Worm (Caenorhabditis elegans) whole organism, L4/young adult: ENCODE measurements around the gene F32H5.3.

ENCODE experiments used
- W03F9.2 ChIP-seq: fragments of 150-350 bp; optimal IDR thresholded peaks from 2 replicates; lab custom pipeline; 2014; ENCODE audit warnings: missing biosample characterization, missing genetic modification characterization
- dao-5 ChIP-seq: sonication (generic microtip); optimal IDR thresholded peaks from 2 replicates; lab custom pipeline; 2016; ENCODE audit warnings: missing genotype, missing genetic modification characterization, moderate library complexity, missing compliant biosample characterization
- him-1 ChIP-seq: sonication (generic microtip); optimal IDR thresholded peaks from 2 replicates; lab custom pipeline; 2016; ENCODE audit warnings: missing genotype, missing genetic modification reagents, missing genetic modification characterization, missing compliant biosample characterization

F32H5.3 gene

DNA sequence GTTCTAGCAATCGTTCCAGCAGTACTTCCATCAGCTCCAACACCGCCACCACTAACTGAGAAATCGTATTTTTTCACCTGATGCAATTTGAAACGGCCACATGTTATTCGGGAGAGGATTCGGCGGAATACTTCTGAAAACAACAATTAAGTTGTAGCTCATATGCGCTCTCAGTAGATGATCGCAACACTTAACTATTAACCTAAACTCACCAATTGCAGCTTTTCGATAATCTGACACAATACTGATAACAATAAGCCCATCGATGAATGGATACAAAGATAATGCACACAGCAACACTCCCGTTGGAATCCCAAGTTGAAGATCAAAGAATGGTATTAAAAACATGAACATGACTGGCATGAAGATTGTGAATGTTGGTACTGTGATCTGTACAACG, 21.1 kb upstream of the F32H5.3 start:
- TF ChIP-seq dao-5 (tag; lab: Kevin White, UChicago) = no peak
- TF ChIP-seq him-1 (tag; lab: Kevin White, UChicago) = no peak
- TF ChIP-seq W03F9.2 (tag; lab: Kevin White, UChicago) = no peak

DNA sequence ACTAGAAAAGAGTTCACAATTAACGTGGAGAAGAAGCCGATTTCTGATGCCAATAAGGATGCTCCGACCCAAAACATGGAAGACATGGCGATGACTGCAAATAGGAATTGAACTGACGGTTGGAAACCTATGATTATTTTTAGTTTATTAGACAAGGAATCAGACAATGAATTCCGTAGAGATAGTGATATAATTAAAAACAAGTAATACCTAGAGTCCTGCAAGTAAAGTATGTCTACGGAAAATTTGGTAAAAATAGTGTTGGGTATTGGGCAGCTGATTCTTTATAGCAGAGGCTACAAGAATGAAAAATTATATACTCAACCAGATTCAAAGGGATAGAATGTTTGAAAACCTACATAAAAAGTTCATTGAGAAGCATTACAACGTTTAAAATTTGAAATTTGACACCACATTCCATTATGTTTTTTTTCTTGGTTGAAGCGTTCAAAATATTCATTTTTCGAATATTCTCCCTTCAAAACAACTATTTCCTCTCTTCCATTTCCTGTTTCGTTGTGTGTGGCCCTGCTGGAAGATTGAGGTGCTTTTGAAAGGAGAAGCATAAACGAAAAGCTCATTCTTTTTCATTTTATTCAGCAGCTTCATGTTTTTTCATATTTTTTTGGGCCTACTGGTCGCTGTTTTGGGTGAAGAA, 19.4 kb upstream of the F32H5.3 start, which contains the start of the genes str-4 and lgc-48:
str-4 (minus strand) TSS at position 101 of the 658 bp plus-strand sequence.
lgc-48 (plus strand) TSS at position 608 of the 658 bp plus-strand sequence.
- TF ChIP-seq W03F9.2 (tag; lab: Kevin White, UChicago) (no peak), him-1 (tag; lab: Kevin White, UChicago) (no peak)

DNA sequence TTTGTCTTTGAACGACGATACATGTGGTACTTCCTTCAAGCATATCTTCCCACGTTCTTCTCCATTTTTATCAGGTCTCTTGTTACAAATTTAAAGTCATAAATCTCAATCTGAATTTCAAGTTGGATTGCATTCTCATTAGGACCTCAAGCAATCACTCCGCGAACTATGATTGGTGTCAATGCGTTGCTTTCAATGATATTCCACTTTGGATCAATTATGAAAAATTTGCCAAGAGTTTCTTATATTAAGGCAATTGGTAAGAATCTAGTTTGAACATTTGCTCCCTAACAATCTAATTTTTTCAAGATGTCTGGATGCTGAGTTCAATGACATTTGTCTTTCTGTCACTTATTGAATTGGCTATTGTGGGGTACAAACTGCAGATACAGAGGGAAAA, 16.9 kb upstream of the F32H5.3 start:
- TF ChIP-seq dao-5 (tag; lab: Kevin White, UChicago) (no peak), him-1 (tag; lab: Kevin White, UChicago) (no peak), W03F9.2 (tag; lab: Kevin White, UChicago) (no peak)

DNA sequence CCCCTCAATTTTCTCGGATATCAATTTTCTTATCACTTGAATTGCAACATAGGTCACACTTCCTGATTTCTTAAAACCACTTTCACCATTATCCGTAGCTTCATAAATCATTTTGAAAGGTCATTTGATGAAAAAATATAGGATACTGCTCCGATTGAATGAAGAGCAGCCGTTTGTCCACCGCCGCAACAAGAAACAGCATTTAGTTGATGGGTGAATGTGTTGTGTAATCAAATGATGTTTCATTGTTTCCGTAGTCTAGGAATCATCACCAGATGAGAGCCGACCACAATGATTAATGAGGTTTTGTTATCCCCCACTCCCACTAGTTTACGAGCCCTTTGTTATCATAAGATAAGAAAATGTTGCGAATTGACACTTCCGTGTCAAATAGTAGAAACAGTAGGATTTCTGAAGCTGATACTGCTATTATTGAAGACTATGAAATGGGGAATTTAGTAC, 13.2 kb upstream of the F32H5.3 start, which contains the start of gene twk-43:
twk-43 (plus strand) TSS at position 412 of the 462 bp plus-strand sequence.
- TF ChIP-seq him-1 (tag; lab: Kevin White, UChicago) (no peak), dao-5 (tag; lab: Kevin White, UChicago) (no peak), W03F9.2 (tag; lab: Kevin White, UChicago) (no peak)

DNA sequence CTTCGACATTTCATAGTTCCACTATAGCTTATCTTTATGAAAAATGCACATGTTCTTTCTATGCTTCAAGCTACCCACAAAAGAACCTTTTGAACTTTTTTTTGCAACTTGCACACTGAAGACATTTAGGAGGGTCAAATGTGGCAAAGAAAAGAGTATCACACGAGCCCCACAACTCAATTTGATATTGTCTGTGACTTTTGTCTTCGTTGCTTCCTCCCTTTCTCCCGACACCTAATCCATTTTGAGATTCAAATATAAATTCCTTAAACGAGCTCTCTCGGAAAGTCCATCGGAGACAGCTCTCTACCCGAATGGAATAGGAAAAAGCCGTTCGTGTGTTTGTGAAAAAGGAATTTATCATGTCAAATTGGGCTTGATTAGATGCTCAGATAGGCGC, 8.8 kb upstream of the F32H5.3 start:
- no peak for TF ChIP-seq W03F9.2 (tag; lab: Kevin White, UChicago)
- TF ChIP-seq dao-5 (tag; lab: Kevin White, UChicago) = no peak
- no peak for TF ChIP-seq him-1 (tag; lab: Kevin White, UChicago)

DNA sequence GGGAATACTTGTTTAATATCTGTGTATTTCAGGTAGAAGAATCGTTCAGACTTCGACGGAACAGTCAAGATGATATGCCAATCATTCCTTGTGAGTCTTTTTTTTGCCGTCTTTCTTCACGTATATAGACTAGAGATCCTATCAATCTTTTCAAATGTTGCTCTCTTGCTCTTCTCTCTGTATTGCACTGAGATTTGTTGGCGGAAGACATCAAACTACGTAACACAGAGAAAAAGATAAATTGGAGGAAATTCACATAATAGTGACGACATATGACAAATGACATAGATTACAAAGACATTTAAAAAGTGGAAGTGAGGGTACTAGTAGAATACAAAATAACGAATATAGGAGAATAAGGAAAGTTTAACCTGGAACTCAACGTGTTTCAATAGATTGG, 7.4 kb upstream of the F32H5.3 start:
- TF ChIP-seq him-1 (tag; lab: Kevin White, UChicago) = no peak
- no peak for TF ChIP-seq W03F9.2 (tag; lab: Kevin White, UChicago)
- TF ChIP-seq dao-5 (tag; lab: Kevin White, UChicago) = no peak

DNA sequence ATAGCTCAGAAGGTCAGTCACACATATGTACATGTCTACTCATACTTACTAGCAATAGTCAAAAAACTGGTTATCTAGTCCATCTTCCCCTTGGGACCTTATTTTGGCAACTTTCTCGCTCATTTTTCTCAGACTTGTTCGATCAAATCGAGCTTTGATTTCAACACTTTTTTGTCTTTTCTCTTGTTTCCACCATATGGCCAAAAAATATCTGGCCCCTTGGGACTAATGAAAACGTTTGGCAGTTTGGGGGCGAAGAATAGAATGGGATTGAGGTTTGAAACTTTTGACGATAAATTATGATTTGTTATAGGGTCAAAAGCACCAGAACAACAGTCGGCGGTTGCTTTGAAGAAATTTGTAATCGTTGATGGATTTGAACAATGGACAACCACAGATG, 6.7 kb upstream of the F32H5.3 start:
- no peak for TF ChIP-seq him-1 (tag; lab: Kevin White, UChicago)
- TF ChIP-seq W03F9.2 (tag; lab: Kevin White, UChicago) = no peak
- no peak for TF ChIP-seq dao-5 (tag; lab: Kevin White, UChicago)

DNA sequence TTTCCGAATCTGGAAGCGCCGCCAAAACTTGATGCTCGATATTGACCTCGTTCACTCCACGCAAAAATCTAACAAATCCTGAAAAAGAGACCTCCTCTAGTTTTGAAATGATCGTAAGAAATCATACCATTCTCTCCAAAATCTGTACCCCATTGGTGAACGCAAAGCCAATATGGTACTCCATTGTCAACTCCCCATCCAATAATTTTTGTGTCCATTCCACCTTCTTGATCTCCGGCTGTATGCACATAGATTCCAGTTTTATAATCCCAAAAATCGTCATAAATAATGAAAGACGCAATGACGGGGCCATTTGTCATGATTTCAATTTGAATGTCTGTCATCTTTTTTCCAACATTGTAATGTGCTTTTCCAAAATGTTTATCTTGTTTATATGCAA, 2.9 kb upstream of the F32H5.3 start:
- TF ChIP-seq dao-5 (tag; lab: Kevin White, UChicago) = no peak
- TF ChIP-seq W03F9.2 (tag; lab: Kevin White, UChicago) = no peak

DNA sequence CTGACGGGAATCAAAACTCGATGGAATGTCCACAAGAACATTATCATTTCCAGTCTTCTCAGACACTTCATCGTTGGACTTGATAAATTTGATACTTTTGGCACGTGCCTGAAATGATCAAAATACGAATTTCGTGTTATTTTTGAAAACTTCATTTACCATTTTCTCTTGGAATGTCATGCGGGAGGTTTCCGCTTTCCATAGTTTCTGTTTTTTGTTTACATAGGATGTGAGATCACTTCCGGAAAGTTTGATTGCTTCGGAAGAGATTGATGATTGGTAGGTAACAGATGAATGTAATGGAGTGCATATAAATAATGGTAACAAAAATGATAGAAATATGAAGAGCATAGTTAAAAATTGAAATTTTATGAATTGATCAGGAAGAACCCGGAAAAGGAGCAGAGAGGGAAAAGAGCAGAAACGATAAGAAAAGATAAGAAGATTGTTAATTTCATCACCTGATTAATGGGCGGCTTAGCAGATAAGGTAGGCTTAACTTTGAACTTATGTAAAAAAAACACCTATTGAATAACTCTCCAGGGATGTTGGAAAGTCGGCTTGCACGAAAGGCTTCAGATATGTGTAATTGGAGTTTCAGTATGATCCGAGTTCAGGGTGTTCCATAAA, 1.4 kb upstream of the F32H5.3 start, which contains the start of gene F32H5.1:
F32H5.1 (minus strand) TSS at position 386 of the 630 bp plus-strand sequence.
- TF ChIP-seq dao-5 (tag; lab: Kevin White, UChicago) = no peak
- no peak for TF ChIP-seq him-1 (tag; lab: Kevin White, UChicago)
- no peak for TF ChIP-seq W03F9.2 (tag; lab: Kevin White, UChicago)

DNA sequence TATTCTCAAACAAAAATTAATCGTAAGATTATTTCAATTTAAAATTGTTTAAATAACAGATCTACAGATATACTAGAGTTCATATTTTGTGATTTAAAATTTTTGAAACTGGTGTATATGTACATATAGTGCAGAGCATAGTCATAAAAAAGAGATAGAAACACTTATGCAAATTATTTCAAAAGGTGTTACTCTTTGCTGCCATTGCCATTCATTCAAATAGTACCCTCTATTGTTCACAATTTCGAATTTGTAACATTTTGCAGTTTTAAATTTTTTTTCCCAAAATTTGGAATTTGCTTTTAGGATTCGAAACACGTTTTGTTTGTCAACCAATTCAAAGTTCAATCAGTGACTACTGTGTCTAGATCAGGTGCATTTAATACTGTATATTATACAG, 1.1 kb downstream of the F32H5.3 start, which contains the start of gene F32H5.4:
F32H5.4 (plus strand) TSS at position 301 of the 400 bp plus-strand sequence.
- TF ChIP-seq W03F9.2 (tag; lab: Kevin White, UChicago) (no peak), him-1 (tag; lab: Kevin White, UChicago) (no peak)

DNA sequence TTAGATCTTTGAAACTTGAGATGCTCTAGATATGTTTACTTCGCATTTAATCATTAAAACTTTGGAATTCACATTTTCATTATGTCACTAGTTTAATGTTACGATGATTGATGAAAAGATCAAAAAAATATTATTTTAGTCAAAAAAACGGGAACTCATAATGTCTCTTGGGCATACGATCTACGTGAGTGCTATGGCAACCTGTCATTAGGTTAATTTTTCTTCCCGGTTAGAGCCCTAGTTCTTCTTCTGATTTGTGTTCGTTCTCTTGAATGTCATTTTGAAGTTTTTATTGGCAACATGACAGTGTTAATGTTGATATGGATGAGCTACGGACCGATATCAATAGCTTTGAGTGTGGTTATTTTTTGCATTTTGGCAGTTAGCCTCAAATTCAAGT, 4.3 kb downstream of the F32H5.3 start, which contains the start of gene srg-46:
srg-46 (plus strand) TSS at position 301 of the 400 bp plus-strand sequence.
- TF ChIP-seq him-1 (tag; lab: Kevin White, UChicago) (no peak), dao-5 (tag; lab: Kevin White, UChicago) (no peak), W03F9.2 (tag; lab: Kevin White, UChicago) (no peak)

DNA sequence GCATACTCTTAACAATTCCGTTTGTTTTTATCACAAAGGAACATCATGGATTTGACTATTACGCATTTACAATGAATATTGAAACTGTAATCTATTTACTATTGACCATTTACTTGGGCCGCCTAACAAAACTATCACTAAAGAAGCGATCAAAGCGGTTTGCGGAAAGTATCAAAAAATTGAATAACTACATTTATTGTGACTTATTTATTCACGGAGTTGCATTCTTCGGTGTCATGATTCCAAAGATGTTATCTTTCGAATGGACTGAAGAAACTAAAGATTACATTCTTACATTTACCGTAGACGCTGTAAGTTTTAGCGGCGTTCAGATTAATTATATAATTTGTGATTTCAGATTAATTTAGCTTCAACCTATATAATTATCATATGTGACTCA, 5.1 kb downstream of the F32H5.3 start:
- TF ChIP-seq W03F9.2 (tag; lab: Kevin White, UChicago) = no peak
- TF ChIP-seq dao-5 (tag; lab: Kevin White, UChicago) = no peak
- no peak for TF ChIP-seq him-1 (tag; lab: Kevin White, UChicago)

DNA sequence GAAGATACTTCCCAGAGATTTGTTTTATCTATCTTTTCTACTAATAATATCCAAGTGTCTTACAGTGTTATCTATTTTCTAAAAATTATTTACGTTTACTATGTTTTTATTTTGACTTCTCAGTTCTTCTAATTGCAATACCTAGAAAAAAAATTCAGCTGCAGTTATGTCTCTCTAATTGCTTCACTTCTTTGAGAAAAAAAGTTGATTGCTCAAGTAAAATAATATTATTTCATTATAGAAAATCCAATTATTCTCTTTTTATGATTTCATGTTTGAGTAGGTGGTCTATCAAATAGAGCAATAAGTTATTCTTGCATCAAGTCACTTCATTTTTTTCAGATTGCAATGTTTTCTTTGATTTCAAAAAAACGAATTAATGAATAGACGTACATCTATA, 7.4 kb downstream of the F32H5.3 start:
- TF ChIP-seq W03F9.2 (tag; lab: Kevin White, UChicago) (no peak), him-1 (tag; lab: Kevin White, UChicago) (no peak), dao-5 (tag; lab: Kevin White, UChicago) (no peak)
